Worm (Caenorhabditis elegans): ENCODE data around the gene C44F1.1.

C44F1.1 gene

ce11 chrIII:3773173-3773572, 7.8 kb upstream of the C44F1.1 start, which contains the start of gene lec-4 (continued):
- TF ChIP-seq ceh-82 (tag; optimal IDR thresholded peaks at IDR 0.05) (peak in 1 of 3 experiments; percentile 28), nhr-71 (tag; optimal IDR thresholded peaks at IDR 0.05) (peak; percentile 47), pqm-1 (tag; optimal IDR thresholded peaks at IDR 0.05) (no peak), nhr-28 (tag; optimal IDR thresholded peaks at IDR 0.05) (no peak), nhr-47 (tag; optimal IDR thresholded peaks at IDR 0.05) (peak; percentile 42), dsc-1 (tag; optimal IDR thresholded peaks at IDR 0.05) (no peak), mab-9 (GFP tag; IDR thresholded peaks at IDR 0.05) (no peak), lin-14 (GFP tag; optimal IDR thresholded peaks at IDR 0.05) (peak; percentile 92), snu-23 (GFP tag; optimal IDR thresholded peaks at IDR 0.05) (peak; percentile 49), nhr-76 (tag; optimal IDR thresholded peaks at IDR 0.05) (no peak), tlp-1 (tag; optimal IDR thresholded peaks at IDR 0.05) (no peak), jun-1 (tag; optimal IDR thresholded peaks at IDR 0.05) (peak; percentile 36), xbp-1 (tag; optimal IDR thresholded peaks at IDR 0.05) (peak; percentile 22), nhr-237 (tag; optimal IDR thresholded peaks at IDR 0.05) (peak; percentile 7), nhr-85 (tag) (peak; percentile 86), hlh-4 (tag; optimal IDR thresholded peaks at IDR 0.05) (no peak), nhr-19 (GFP tag; conservative IDR thresholded peaks at IDR 0.05) (0 out of 2 replicates have a peak, but pooled peaks have one; percentile 6), lin-35 (GFP tag; optimal IDR thresholded peaks at IDR 0.05) (peak; percentile 21 to 38), nhr-90 (tag; optimal IDR thresholded peaks at IDR 0.05; ENCODE audit: poor library complexity) (no peak), skn-1 (tag; optimal IDR thresholded peaks at IDR 0.05) (peak; percentile 38), ceh-8 (GFP tag; optimal IDR thresholded peaks at IDR 0.05) (no peak), elt-3 (tag; optimal IDR thresholded peaks at IDR 0.05) (peak in 2 of 6 experiments; percentile 5 to 25), hpl-2 (GFP tag; optimal IDR thresholded peaks at IDR 0.05) (no peak), efl-1 (optimal IDR thresholded peaks at IDR 0.05) (peak; percentile 27 to 48), efl-1 (GFP tag; optimal IDR thresholded peaks at IDR 0.05 in 1 of 2) (peak in 1 of 2 experiments; percentile 25), snpc-4 (tag; optimal IDR thresholded peaks at IDR 0.05) (peak; percentile 0), nhr-77 (tag; optimal IDR thresholded peaks at IDR 0.05) (peak; percentile 18), nhr-12 (tag; optimal IDR thresholded peaks at IDR 0.05) (no peak), lin-39 (tag; optimal IDR thresholded peaks at IDR 0.05) (no peak), swsn-7 (tag; optimal IDR thresholded peaks at IDR 0.05) (peak; percentile 17)

- TF ChIP-seq mdl-1 (tag; optimal IDR thresholded peaks at IDR 0.05): no peak
- no peak for TF ChIP-seq ceh-88 (GFP tag; IDR thresholded peaks at IDR 0.05)
- TF ChIP-seq C04F5.9 (tag; optimal IDR thresholded peaks at IDR 0.05): no peak
- TF ChIP-seq isw-1 (GFP tag; IDR thresholded peaks at IDR 0.05): no peak
- TF ChIP-seq tbx-2 (tag; optimal IDR thresholded peaks at IDR 0.05): no peak
- no peak for TF ChIP-seq fkh-10 (GFP tag; optimal IDR thresholded peaks at IDR 0.05)
- TF ChIP-seq Y116A8C.19 (tag; optimal IDR thresholded peaks at IDR 0.05; ENCODE audit: borderline replicate concordance): no peak
Measured at ce11 chrIII:3768200-3768599, 2.8 kb upstream of the C44F1.1 start, which contains the start of gene gmeb-3. TSS of gene gmeb-3 (plus strand) at chrIII:3768500.

ce11 chrIII:3764584-3764983, 776 bp downstream of the C44F1.1 start:
- TF ChIP-seq efl-1 (optimal IDR thresholded peaks at IDR 0.05) (no peak), efl-1 (GFP tag; optimal IDR thresholded peaks at IDR 0.05 in 1 of 2) (no peak), blmp-1 (tag; optimal IDR thresholded peaks at IDR 0.05) (no peak), snpc-4 (tag; optimal IDR thresholded peaks at IDR 0.05) (peak; percentile 0), rnt-1 (tag; optimal IDR thresholded peaks at IDR 0.05) (no peak)

ce11 chrIII:3764043-3764442, 1.3 kb downstream of the C44F1.1 start:
- no peak for TF ChIP-seq dpl-1 (GFP tag; optimal IDR thresholded peaks at IDR 0.05)
- TF ChIP-seq mdl-1 (tag; optimal IDR thresholded peaks at IDR 0.05): no peak
- TF ChIP-seq dsc-1 (tag; optimal IDR thresholded peaks at IDR 0.05): no peak
- TF ChIP-seq lin-35 (GFP tag; optimal IDR thresholded peaks at IDR 0.05): peak in 1 of 2 experiments; percentile 27
- no peak for TF ChIP-seq fkh-4 (tag; optimal IDR thresholded peaks at IDR 0.05; ENCODE audit: borderline replicate concordance)
- no peak for TF ChIP-seq lin-39 (tag; optimal IDR thresholded peaks at IDR 0.05)
- no peak for TF ChIP-seq grh-1 (GFP tag; IDR thresholded peaks at IDR 0.05)
- no peak for TF ChIP-seq swsn-7 (tag; optimal IDR thresholded peaks at IDR 0.05)
- TF ChIP-seq elt-2 (tag; optimal IDR thresholded peaks at IDR 0.05): peak; percentile 24
- TF ChIP-seq nhr-85 (tag): no peak
- no peak for TF ChIP-seq ceh-63 (GFP tag; optimal IDR thresholded peaks at IDR 0.05)
- no peak for TF ChIP-seq elt-3 (tag; optimal IDR thresholded peaks at IDR 0.05)
- TF ChIP-seq irx-1 (tag; optimal IDR thresholded peaks at IDR 0.05): no peak
- TF ChIP-seq lin-15B (tag; optimal IDR thresholded peaks at IDR 0.05): no peak
- TF ChIP-seq Y116A8C.19 (tag; optimal IDR thresholded peaks at IDR 0.05; ENCODE audit: borderline replicate concordance): no peak
- no peak for TF ChIP-seq efl-1 (optimal IDR thresholded peaks at IDR 0.05)
- TF ChIP-seq efl-1 (GFP tag; optimal IDR thresholded peaks at IDR 0.05 in 1 of 2): peak in 1 of 2 experiments; percentile 67
- TF ChIP-seq sox-4 (tag; optimal IDR thresholded peaks at IDR 0.05): no peak
- no peak for TF ChIP-seq snpc-4 (tag; optimal IDR thresholded peaks at IDR 0.05)

Data from whole organism, L1 larva.